Worm (Caenorhabditis elegans): ENCODE data around the gene str-101.

str-101 gene

DNA sequence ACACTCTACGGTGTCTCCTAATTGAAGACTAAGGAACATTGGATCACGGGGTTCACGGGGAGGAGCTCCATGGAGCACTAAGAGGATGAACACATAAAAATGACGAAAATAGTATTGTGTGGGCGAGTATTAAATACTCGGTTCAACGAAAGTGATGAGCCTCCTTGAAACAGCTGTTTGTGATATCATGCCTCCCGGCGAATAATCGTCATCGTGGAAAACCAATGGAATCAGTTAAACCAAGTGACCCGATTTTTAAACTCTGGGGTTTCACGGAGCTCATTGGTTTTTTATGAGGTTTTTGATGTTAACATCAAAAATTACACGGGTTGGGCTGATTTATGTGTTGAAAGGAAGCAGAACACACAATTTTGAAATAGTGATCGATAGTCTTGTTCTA is 50.2 kb downstream of the str-101 start:
- TF ChIP-seq T22C8.4 (GFP tag; IDR thresholded peaks at IDR 0.05) (no peak), cog-1 (tag; optimal IDR thresholded peaks at IDR 0.05) (no peak), med-1 (GFP tag; optimal IDR thresholded peaks at IDR 0.05; ENCODE audit: insufficient read depth) (no peak), ztf-23 (GFP tag; IDR thresholded peaks at IDR 0.05) (no peak), ref-1 (GFP tag; conservative IDR thresholded peaks at IDR 0.05) (no peak), flt-1 (GFP tag; IDR thresholded peaks at IDR 0.05) (no peak), tab-1 (GFP tag; IDR thresholded peaks at IDR 0.05) (no peak), klf-2 (GFP tag; conservative IDR thresholded peaks at IDR 0.05) (no peak), ztf-29 (GFP tag; IDR thresholded peaks at IDR 0.05) (no peak)

DNA sequence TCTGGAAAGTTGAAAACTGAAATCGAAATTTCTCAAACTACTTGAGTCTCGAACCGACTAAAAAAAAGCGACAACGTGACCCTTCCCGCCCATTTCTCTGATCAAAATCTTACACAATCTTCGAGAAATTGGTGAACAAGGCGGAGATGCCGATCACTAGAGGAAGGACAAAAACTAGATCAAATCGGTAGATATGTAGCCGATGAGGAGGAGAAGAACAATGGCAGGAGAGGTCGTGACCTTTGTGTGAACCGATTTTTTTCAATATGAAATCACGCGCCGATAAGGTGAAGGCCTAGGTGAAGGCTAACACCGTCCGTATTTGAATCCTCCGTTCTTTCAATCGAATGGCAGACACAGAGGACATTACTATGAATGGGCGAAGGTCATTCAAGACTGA is 50.8 kb downstream of the str-101 start:
- no peak for TF ChIP-seq flt-1 (GFP tag; IDR thresholded peaks at IDR 0.05)
- no peak for TF ChIP-seq tab-1 (GFP tag; IDR thresholded peaks at IDR 0.05)
- TF ChIP-seq med-1 (GFP tag; optimal IDR thresholded peaks at IDR 0.05; ENCODE audit: insufficient read depth), result no peak
- TF ChIP-seq T22C8.4 (GFP tag; IDR thresholded peaks at IDR 0.05), result no peak
- TF ChIP-seq klf-2 (GFP tag; conservative IDR thresholded peaks at IDR 0.05), result no peak
- TF ChIP-seq ref-1 (GFP tag; conservative IDR thresholded peaks at IDR 0.05), result no peak
- no peak for TF ChIP-seq ztf-29 (GFP tag; IDR thresholded peaks at IDR 0.05)
- no peak for TF ChIP-seq ztf-23 (GFP tag; IDR thresholded peaks at IDR 0.05)
- TF ChIP-seq cog-1 (tag; optimal IDR thresholded peaks at IDR 0.05), result no peak

All from whole organism, midembryonic.